Worm (Caenorhabditis elegans): Measurements from ENCODE around the gene srx-64.

ce11 chrV:3941860-3942259 is 12.7 kb downstream of the srx-64 start, which contains the start of gene cyp-35B2:
- TF ChIP-seq ztf-29 (GFP tag; IDR thresholded peaks at IDR 0.05) (no peak), ztf-23 (GFP tag; IDR thresholded peaks at IDR 0.05) (no peak), med-1 (GFP tag; optimal IDR thresholded peaks at IDR 0.05; ENCODE audit: insufficient read depth) (no peak)
